Worm (Caenorhabditis elegans) whole organism, L4 larva: ENCODE data around the gene myrf-1.

Experiments
- ces-1 ChIP-seq: fragments of 150-350 bp; sonication (generic microtip); optimal IDR thresholded peaks from 4 replicates; lab custom pipeline; 2014; ENCODE audit warnings: missing biosample characterization, missing genetic modification reagents, missing genetic modification characterization
- lin-29 ChIP-seq: fragments of 200-800 bp; sonication (Bioruptor generic); IDR thresholded peaks from 2 replicates; pipeline ENCODE4 v1.3.6; 2022; ENCODE audit warnings: missing genetic modification reagents, missing genetic modification characterization, missing compliant biosample characterization
- lir-3 ChIP-seq: sonication (generic microtip); optimal IDR thresholded peaks from 2 replicates; lab custom pipeline; 2016; ENCODE audit warnings: mild to moderate bottlenecking, missing genetic modification characterization, missing compliant biosample characterization
- mdl-1 ChIP-seq, 2 experiments: fragments of 150-350 bp in 1 of 2; sonication (generic microtip) in 1 of 2; optimal IDR thresholded peaks; 2 replicates each; lab custom pipeline; 2014 to 2017; ENCODE audit warnings: missing biosample characterization in 2 of 2, missing genetic modification characterization in 2 of 2
- nhr-25 ChIP-seq: sonication (generic microtip); optimal IDR thresholded peaks from 2 replicates; lab custom pipeline; 2017; ENCODE audit warnings: missing genetic modification characterization, mild to moderate bottlenecking, missing compliant biosample characterization, antibody characterized with exemption, moderate library complexity, borderline replicate concordance; ENCODE audit not compliant: insufficient read depth
- nhr-76 ChIP-seq: fragments of 150-350 bp; optimal IDR thresholded peaks from 2 replicates; lab custom pipeline; 2014; ENCODE audit warnings: missing biosample characterization, missing genetic modification characterization
- unc-62 ChIP-seq, 3 experiments: fragments of 150-350 bp in 1 of 3; sonication (generic microtip); optimal IDR thresholded peaks in 2 of 3; peaks in 1 of 3; 1 replicate in 1 of 3; 2 replicates in 2 of 3; lab custom pipeline; 2014 to 2017; ENCODE audit warnings: missing biosample characterization in 3 of 3, missing genetic modification characterization in 3 of 3, missing genetic modification reagents in 3 of 3, missing genotype in 1 of 3
- ztf-11 ChIP-seq: fragments of 150-350 bp; optimal IDR thresholded peaks from 2 replicates; lab custom pipeline; 2014; ENCODE audit warnings: missing biosample characterization, missing genetic modification characterization

DNA sequence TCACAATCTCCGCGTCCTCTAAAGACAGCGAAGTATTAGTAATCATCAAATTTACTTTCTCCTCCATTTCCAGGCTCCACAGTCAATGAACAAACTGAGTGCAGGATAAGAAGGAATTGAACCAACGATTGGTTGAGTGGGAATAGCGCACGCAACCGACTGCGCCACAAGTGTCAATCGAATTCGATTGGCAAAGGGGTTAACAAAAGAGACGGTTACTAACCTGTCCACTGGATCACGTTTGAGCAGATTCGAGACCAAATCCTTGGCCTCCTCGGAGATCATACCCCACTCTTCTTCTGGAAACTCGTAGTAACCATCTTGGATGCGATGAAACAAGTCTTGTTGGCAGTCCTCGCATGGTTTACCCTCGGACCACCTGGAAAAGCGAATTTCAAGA, 42.9 kb upstream of the myrf-1 start:
- TF ChIP-seq unc-62 (GFP tag; optimal IDR thresholded peaks at IDR 0.05 in 1 of 2; lab: Kevin White, UChicago) (no peak), unc-62 (tag; optimal IDR thresholded peaks at IDR 0.05; lab: Kevin White, UChicago) (no peak), nhr-76 (tag; lab: Kevin White, UChicago) (no peak), ztf-11 (tag; lab: Kevin White, UChicago) (no peak), mdl-1 (tag; optimal IDR thresholded peaks at IDR 0.05; lab: Kevin White, UChicago) (no peak), lin-29 (no peak), nhr-25 (tag; lab: Kevin White, UChicago) (peak; percentile 3), ces-1 (GFP tag; lab: Kevin White, UChicago) (no peak), lir-3 (tag; lab: Kevin White, UChicago) (no peak)
